Worm (Caenorhabditis elegans): Measurements from ENCODE around the gene ZC132.3.
A peak's percentile ranks its signal among the peaks of the same experiment; 100 is the strongest.

ZC132.3 gene

ce11 chrV:4315057-4315456 lies 15.4 kb upstream of the ZC132.3 start, which contains the start of gene srh-192:
srh-192 (minus strand) TSS chrV:4315157.
- TF ChIP-seq madf-10 (tag; optimal IDR thresholded peaks at IDR 0.05): no peak
- TF ChIP-seq atf-7 (tag; optimal IDR thresholded peaks at IDR 0.05): no peak
- TF ChIP-seq chd-7 (tag; optimal IDR thresholded peaks at IDR 0.05): no peak
- no peak for TF ChIP-seq D2030.7 (GFP tag; IDR thresholded peaks at IDR 0.05)
- no peak for TF ChIP-seq nhr-27 (tag; optimal IDR thresholded peaks at IDR 0.05)
- TF ChIP-seq repo-1 (tag; optimal IDR thresholded peaks at IDR 0.05): no peak

DNA sequence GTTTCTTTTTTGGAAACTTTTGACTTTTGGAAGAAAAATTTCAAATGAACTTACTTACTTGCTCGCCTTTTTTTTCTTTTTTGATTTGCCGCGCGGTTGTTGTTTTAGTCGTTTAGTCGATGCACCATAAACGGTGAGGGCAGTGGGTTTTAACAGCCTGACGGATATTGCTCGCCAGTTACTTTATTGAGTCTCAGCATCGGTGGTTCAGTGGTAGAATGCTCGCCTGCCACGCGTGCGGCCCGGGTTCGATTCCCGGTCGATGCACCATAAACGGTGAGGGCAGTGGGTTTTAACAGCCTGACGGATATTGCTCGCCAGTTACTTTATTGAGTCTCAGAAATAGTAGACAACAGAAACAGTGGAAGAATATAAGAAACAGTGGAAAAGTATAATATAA lies 10.8 kb upstream of the ZC132.3 start:
- TF ChIP-seq rpc-1 (optimal IDR thresholded peaks at IDR 0.05): peak; percentile 27
- TF ChIP-seq rpc-1 (tag; optimal IDR thresholded peaks at IDR 0.05): peak; percentile 67
- peak; percentile 73 for TF ChIP-seq tbp1 (GFP tag; optimal IDR thresholded peaks at IDR 0.05)
- TF ChIP-seq B0261.1 (tag; optimal IDR thresholded peaks at IDR 0.05): peak; percentile 46
- peak; percentile 63 for TF ChIP-seq D2030.7 (GFP tag; IDR thresholded peaks at IDR 0.05)
- peak; percentile 67; the same call in 1 of the 2 replicates for TF ChIP-seq lin-26 (GFP tag; IDR thresholded peaks at IDR 0.05)

DNA sequence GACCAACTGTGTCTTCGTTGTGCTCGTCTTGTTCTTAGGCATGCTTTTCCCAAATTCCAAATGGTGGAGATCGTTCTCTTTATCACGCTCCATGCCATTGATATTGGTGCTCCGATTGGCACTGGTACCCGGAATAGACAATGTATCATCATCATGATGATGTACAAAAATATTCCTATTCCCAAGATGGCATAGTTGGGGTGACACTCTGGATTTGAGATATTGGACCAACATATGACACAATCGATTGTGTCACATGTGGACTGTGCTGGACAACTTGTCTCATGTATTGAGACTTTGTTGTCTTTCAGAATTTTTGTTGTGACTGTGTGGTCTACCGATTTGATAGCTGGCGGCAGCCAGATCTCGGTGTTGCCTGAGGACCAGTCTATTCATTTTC lies 4.6 kb upstream of the ZC132.3 start:
- TF ChIP-seq K11D2.4 (GFP tag; IDR thresholded peaks at IDR 0.05): no peak

ce11 chrV:4303793-4304192 lies 4.2 kb upstream of the ZC132.3 start:
- TF ChIP-seq aptf-3 (GFP tag; IDR thresholded peaks at IDR 0.05): no peak
- no peak for TF ChIP-seq sptf-2 (GFP tag; optimal IDR thresholded peaks at IDR 0.05)
- no peak for TF ChIP-seq hmg-1.2 (GFP tag; IDR thresholded peaks at IDR 0.05)
- TF ChIP-seq F33H1.4 (GFP tag; IDR thresholded peaks at IDR 0.05): no peak
- no peak for TF ChIP-seq bed-1 (GFP tag; IDR thresholded peaks at IDR 0.05)
- TF ChIP-seq K12H6.12 (tag; optimal IDR thresholded peaks at IDR 0.05): no peak
- no peak for TF ChIP-seq egl-44 (GFP tag; IDR thresholded peaks at IDR 0.05)
- no peak for TF ChIP-seq snpc-3.4 (tag; optimal IDR thresholded peaks at IDR 0.05)
- no peak for TF ChIP-seq xnd-1 (tag; optimal IDR thresholded peaks at IDR 0.05)
- TF ChIP-seq C17E4.6 (GFP tag; IDR thresholded peaks at IDR 0.05): no peak
- no peak for TF ChIP-seq efl-1 (GFP tag; optimal IDR thresholded peaks at IDR 0.05)
- TF ChIP-seq F39B2.1 (GFP tag; IDR thresholded peaks at IDR 0.05): no peak
- no peak for TF ChIP-seq gei-17 (GFP tag; optimal IDR thresholded peaks at IDR 0.05)
- no peak for TF ChIP-seq Y53F4B.3 (GFP tag; IDR thresholded peaks at IDR 0.05)

DNA sequence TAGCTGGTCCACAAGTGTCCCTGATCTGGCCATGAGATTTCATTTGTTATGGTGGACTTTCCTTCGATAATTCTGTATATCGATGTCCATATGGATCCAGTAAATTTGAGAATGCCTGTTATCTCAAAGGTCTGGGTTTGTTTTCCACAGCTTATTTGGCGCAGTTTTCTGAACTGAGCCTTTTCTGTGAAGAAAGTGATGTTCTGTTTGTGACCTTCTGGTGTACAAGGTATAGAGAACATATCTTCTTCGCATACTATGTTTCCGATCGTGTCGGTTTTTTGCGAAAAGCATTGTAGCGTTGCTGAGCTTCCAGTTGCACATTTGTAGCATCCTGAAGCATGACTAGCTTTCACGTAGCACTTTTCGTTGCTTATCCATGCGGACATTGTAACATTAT lies 3.2 kb upstream of the ZC132.3 start:
- no peak for TF ChIP-seq tlf-1 (GFP tag; optimal IDR thresholded peaks at IDR 0.05)
- TF ChIP-seq madf-6 (GFP tag; IDR thresholded peaks at IDR 0.05): no peak

DNA sequence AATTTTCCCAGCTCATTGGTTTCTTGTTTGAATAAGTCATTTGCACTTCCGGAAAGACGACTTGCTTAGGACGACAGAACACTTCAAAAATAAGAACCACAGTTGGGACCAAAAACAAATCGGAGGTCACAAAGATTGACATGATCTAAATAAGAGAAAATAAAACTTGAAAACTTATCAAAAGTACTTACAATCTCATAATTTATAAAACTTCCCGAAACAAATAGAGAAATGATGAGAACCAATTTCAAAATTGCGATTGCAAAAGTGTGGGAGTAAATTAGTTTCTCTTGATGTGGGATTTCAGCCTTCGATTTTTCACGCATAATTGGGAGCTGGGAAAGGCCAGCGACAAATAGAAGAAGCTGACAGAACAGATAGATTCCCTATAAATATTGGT lies 1.1 kb downstream of the ZC132.3 start, which contains the start of gene ZC132.11:
ZC132.11 (minus strand) TSS at position 101 of the 400 bp plus-strand sequence.
- TF ChIP-seq ztf-22 (GFP tag; optimal IDR thresholded peaks at IDR 0.05): no peak
- TF ChIP-seq madf-8 (GFP tag; conservative IDR thresholded peaks at IDR 0.05): no peak
- no peak for TF ChIP-seq madf-3 (GFP tag; IDR thresholded peaks at IDR 0.05)
- TF ChIP-seq sptf-2 (GFP tag; optimal IDR thresholded peaks at IDR 0.05): no peak
- TF ChIP-seq unc-62 (GFP tag; optimal IDR thresholded peaks at IDR 0.05): no peak
- no peak for TF ChIP-seq ztf-25 (GFP tag; IDR thresholded peaks at IDR 0.05)
- no peak for TF ChIP-seq rpc-1 (optimal IDR thresholded peaks at IDR 0.05)
- no peak for TF ChIP-seq rpc-1 (tag; optimal IDR thresholded peaks at IDR 0.05)
- TF ChIP-seq lsy-27 (tag; optimal IDR thresholded peaks at IDR 0.05; ENCODE audit: borderline replicate concordance, insufficient read depth): no peak
- TF ChIP-seq ama-1 (optimal IDR thresholded peaks at IDR 0.05): no peak
- no peak for TF ChIP-seq ama-1 (GFP tag; optimal IDR thresholded peaks at IDR 0.05)
- no peak for TF ChIP-seq Y56A3A.18 (GFP tag; IDR thresholded peaks at IDR 0.05)

All from whole organism, young adult.